Worm (Caenorhabditis elegans): ENCODE measurements around the gene F35E8.2.
"Not testable (repeated sequence)": the region's sequence is repeated elsewhere in the genome, so short reads cannot be mapped to it uniquely, and the experiment has no call there.

Gene F35E8.2

ce11 chrV:15905530-15905929 lies at the start of gene F35E8.2, which contains the start of gene F35E8.1:
F35E8.2 (plus strand) TSS chrV:15905661.
F35E8.1 (minus strand) TSS chrV:15905630.
- not testable (repeated sequence) for TF ChIP-seq ceh-30, ttx-3, rnt-1 (tag; optimal IDR thresholded peaks at IDR 0.05)

ce11 chrV:15858292-15858691 lies 47.2 kb upstream of the F35E8.2 start, which contains the start of gene srh-148:
srh-148 (minus strand) TSS chrV:15858392.
- TF ChIP-seq ceh-24 (tag; optimal IDR thresholded peaks at IDR 0.05) = no peak
- TF ChIP-seq sox-4 (tag; optimal IDR thresholded peaks at IDR 0.05) = no peak
- TF ChIP-seq rnt-1 (tag; optimal IDR thresholded peaks at IDR 0.05) = no peak
- TF ChIP-seq K02D7.2 (tag; optimal IDR thresholded peaks at IDR 0.05) = no peak
- TF ChIP-seq ceh-31 (tag; optimal IDR thresholded peaks at IDR 0.05) = no peak
- no peak for TF ChIP-seq lim-6 (tag; optimal IDR thresholded peaks at IDR 0.05)
- no peak for TF ChIP-seq sox-2 (GFP tag; IDR thresholded peaks at IDR 0.05)
- TF ChIP-seq pha-4 (tag; optimal IDR thresholded peaks at IDR 0.05) = no peak
- no peak for TF ChIP-seq hlh-30 (tag; optimal IDR thresholded peaks at IDR 0.05; ENCODE audit: insufficient read depth)
- TF ChIP-seq ztf-16 (tag; optimal IDR thresholded peaks at IDR 0.05) = no peak

ce11 chrV:15862599-15862998 lies 42.9 kb upstream of the F35E8.2 start, which contains the start of gene srz-12:
srz-12 (minus strand) TSS chrV:15862699.
- TF ChIP-seq ceh-45 (GFP tag; IDR thresholded peaks at IDR 0.05) = no peak

- TF ChIP-seq ceh-48 (tag; optimal IDR thresholded peaks at IDR 0.05) (no peak), dmd-4 (tag; optimal IDR thresholded peaks at IDR 0.05; ENCODE audit: borderline replicate concordance) (no peak), C08G9.2 (tag; optimal IDR thresholded peaks at IDR 0.05) (no peak), hlh-6 (tag; optimal IDR thresholded peaks at IDR 0.05) (no peak), madf-2 (tag; optimal IDR thresholded peaks at IDR 0.05) (no peak), hlh-8 (tag; optimal IDR thresholded peaks at IDR 0.05) (no peak), ceh-19 (GFP tag; optimal IDR thresholded peaks at IDR 0.05) (no peak), ahr-1 (tag; optimal IDR thresholded peaks at IDR 0.05) (no peak), pag-3 (tag; optimal IDR thresholded peaks at IDR 0.05; ENCODE audit: borderline replicate concordance) (no peak), ceh-18 (tag; optimal IDR thresholded peaks at IDR 0.05) (no peak), F13H6.1 (tag; optimal IDR thresholded peaks at IDR 0.05) (no peak), Y22D7AL.16 (tag; optimal IDR thresholded peaks at IDR 0.05) (no peak), ceh-14 (tag; optimal IDR thresholded peaks at IDR 0.05) (no peak), gmeb-2 (tag; optimal IDR thresholded peaks at IDR 0.05) (no peak), T23F11.4 (GFP tag; optimal IDR thresholded peaks at IDR 0.05) (no peak)
These were observed 42.4 kb upstream of the F35E8.2 start, which contains the start of gene srh-299 for ce11 chrV:15863042-15863441. srh-299 (plus strand) TSS chrV:15863342.

ce11 chrV:15865839-15866238 lies 39.6 kb upstream of the F35E8.2 start, which contains the start of gene srh-293:
srh-293 (plus strand) TSS chrV:15866139.
- no peak for TF ChIP-seq tbx-7 (tag; optimal IDR thresholded peaks at IDR 0.05)
- TF ChIP-seq che-1 (tag; optimal IDR thresholded peaks at IDR 0.05) = no peak
- TF ChIP-seq zip-5 (tag; optimal IDR thresholded peaks at IDR 0.05) = no peak
- TF ChIP-seq unc-55 (GFP tag; optimal IDR thresholded peaks at IDR 0.05) = no peak
- TF ChIP-seq fkh-6 (tag; optimal IDR thresholded peaks at IDR 0.05) = no peak
- TF ChIP-seq rnt-1 (tag; optimal IDR thresholded peaks at IDR 0.05) = no peak
- TF ChIP-seq ceh-2 (tag; optimal IDR thresholded peaks at IDR 0.05) = no peak
- no peak for TF ChIP-seq elt-2 (tag; optimal IDR thresholded peaks at IDR 0.05)
- no peak for TF ChIP-seq sdc-2 (tag; optimal IDR thresholded peaks at IDR 0.05)
- no peak for TF ChIP-seq lim-6 (tag; optimal IDR thresholded peaks at IDR 0.05)
- no peak for TF ChIP-seq pha-2 (tag; optimal IDR thresholded peaks at IDR 0.05)
- TF ChIP-seq ceh-22 (tag; optimal IDR thresholded peaks at IDR 0.05) = no peak
- TF ChIP-seq fkh-10 (GFP tag; optimal IDR thresholded peaks at IDR 0.05) = no peak
- no peak for TF ChIP-seq ttx-3 (tag; optimal IDR thresholded peaks at IDR 0.05)
- TF ChIP-seq K02D7.2 (tag; optimal IDR thresholded peaks at IDR 0.05) = no peak
- TF ChIP-seq pax-1 (tag; optimal IDR thresholded peaks at IDR 0.05) = no peak
- TF ChIP-seq ceh-19 (GFP tag; optimal IDR thresholded peaks at IDR 0.05) = no peak
- no peak for TF ChIP-seq ama-1 (optimal IDR thresholded peaks at IDR 0.05)
- TF ChIP-seq unc-86 (tag; optimal IDR thresholded peaks at IDR 0.05) = no peak

Measured in whole organism, late embryonic.